Worm (Caenorhabditis elegans) whole organism, mixed stage, embryonic: Measurements from ENCODE around the gene C50E10.2.

ENCODE experiments used
- M03D4.4 ChIP-seq: sonication (generic microtip); optimal IDR thresholded peaks from 2 replicates; lab custom pipeline; 2017; ENCODE audit warnings: mild to moderate bottlenecking, missing genetic modification characterization, missing compliant biosample characterization
- bed-3 ChIP-seq: fragments of 200-800 bp; sonication (Bioruptor generic); optimal IDR thresholded peaks from 3 replicates; lab custom pipeline; 2018; ENCODE audit warnings: mild to moderate bottlenecking, missing genetic modification characterization, moderate library complexity, missing compliant biosample characterization
- blmp-1 ChIP-seq: fragments of 150-350 bp; optimal IDR thresholded peaks from 2 replicates; lab custom pipeline; 2014; ENCODE audit warnings: missing biosample characterization, missing genetic modification characterization
- ceh-39 ChIP-seq: fragments of 150-350 bp; optimal IDR thresholded peaks from 2 replicates; lab custom pipeline; 2014; ENCODE audit warnings: missing biosample characterization, missing genetic modification characterization
- ceh-43 ChIP-seq: fragments of 200-800 bp; sonication (Bioruptor generic); optimal IDR thresholded peaks from 2 replicates; lab custom pipeline; 2018; ENCODE audit warnings: mild to moderate bottlenecking, missing genetic modification characterization, moderate library complexity, missing compliant biosample characterization
- ceh-83 ChIP-seq: fragments of 200-800 bp; sonication (Bioruptor generic); optimal IDR thresholded peaks from 2 replicates; lab custom pipeline; 2018; ENCODE audit warnings: mild to moderate bottlenecking, missing genetic modification characterization, missing compliant biosample characterization
- ces-1 ChIP-seq: fragments of 150-350 bp; optimal IDR thresholded peaks from 2 replicates; lab custom pipeline; 2014; ENCODE audit warnings: missing biosample characterization, missing genetic modification reagents, missing genetic modification characterization
- cnd-1 ChIP-seq: fragments of 200-800 bp; sonication (Bioruptor generic); optimal IDR thresholded peaks from 2 replicates; lab custom pipeline; 2018; ENCODE audit warnings: mild to moderate bottlenecking, missing genetic modification characterization, missing compliant biosample characterization
- drap-1 ChIP-seq: fragments of 200-800 bp; sonication (Bioruptor generic); optimal IDR thresholded peaks from 3 replicates; lab custom pipeline; 2018; ENCODE audit warnings: mild to moderate bottlenecking, missing genetic modification characterization, missing compliant biosample characterization
- elt-1 ChIP-seq: sonication (generic microtip); optimal IDR thresholded peaks from 2 replicates; lab custom pipeline; 2017; ENCODE audit warnings: missing genetic modification characterization, mild to moderate bottlenecking, missing compliant biosample characterization, antibody characterized with exemption, moderate library complexity, borderline replicate concordance; ENCODE audit not compliant: insufficient read depth
- elt-3 ChIP-seq: fragments of 150-350 bp; optimal IDR thresholded peaks from 2 replicates; lab custom pipeline; 2014; ENCODE audit warnings: missing biosample characterization, missing genetic modification characterization
- flh-1 ChIP-seq: fragments of 200-800 bp; sonication (Bioruptor generic); optimal IDR thresholded peaks from 2 replicates; lab custom pipeline; 2018; ENCODE audit warnings: mild to moderate bottlenecking, missing genetic modification characterization, moderate library complexity, missing compliant biosample characterization
- ham-2 ChIP-seq: fragments of 200-800 bp; sonication (Bioruptor generic); optimal IDR thresholded peaks from 2 replicates; lab custom pipeline; 2018; ENCODE audit warnings: mild to moderate bottlenecking, missing genetic modification characterization, missing compliant biosample characterization
- hlh-1 ChIP-seq: fragments of 150-350 bp; optimal IDR thresholded peaks from 2 replicates; lab custom pipeline; 2014; ENCODE audit warnings: missing biosample characterization, missing genetic modification reagents, missing genetic modification characterization
- lin-32 ChIP-seq: fragments of 200-800 bp; sonication (Bioruptor generic); optimal IDR thresholded peaks from 2 replicates; lab custom pipeline; 2018; ENCODE audit warnings: mild to moderate bottlenecking, missing genetic modification characterization, missing compliant biosample characterization
- mab-5 ChIP-seq: fragments of 150-350 bp; optimal IDR thresholded peaks from 2 replicates; lab custom pipeline; 2014; ENCODE audit warnings: missing biosample characterization, missing genetic modification characterization
- mep-1 ChIP-seq: fragments of 150-350 bp; optimal IDR thresholded peaks from 2 replicates; lab custom pipeline; 2017; ENCODE audit warnings: missing biosample characterization, missing genetic modification reagents, missing genetic modification characterization, inconsistent platforms
- nhr-12 ChIP-seq: fragments of 150-350 bp; optimal IDR thresholded peaks from 2 replicates; lab custom pipeline; 2014; ENCODE audit warnings: missing biosample characterization, missing genetic modification characterization
- nhr-2 ChIP-seq: fragments of 150-350 bp; optimal IDR thresholded peaks from 2 replicates; lab custom pipeline; 2014; ENCODE audit warnings: missing biosample characterization, missing genetic modification characterization
- nhr-237 ChIP-seq: fragments of 150-350 bp; optimal IDR thresholded peaks from 2 replicates; lab custom pipeline; 2014; ENCODE audit warnings: missing biosample characterization, missing genetic modification characterization
- nhr-28 ChIP-seq: fragments of 150-350 bp; optimal IDR thresholded peaks from 2 replicates; lab custom pipeline; 2014; ENCODE audit warnings: missing biosample characterization, missing genetic modification characterization
- nhr-76 ChIP-seq: sonication (generic microtip); optimal IDR thresholded peaks from 2 replicates; lab custom pipeline; 2017; ENCODE audit warnings: missing biosample characterization, missing genetic modification characterization
- sem-2 ChIP-seq: fragments of 200-800 bp; sonication (Bioruptor generic); optimal IDR thresholded peaks from 2 replicates; lab custom pipeline; 2018; ENCODE audit warnings: mild to moderate bottlenecking, missing genetic modification characterization, missing compliant biosample characterization
- sptf-1 ChIP-seq: sonication (generic microtip); optimal IDR thresholded peaks from 2 replicates; lab custom pipeline; 2017; ENCODE audit warnings: mild to moderate bottlenecking, missing genetic modification characterization, moderate library complexity, missing compliant biosample characterization
- tbx-8 ChIP-seq: fragments of 200-800 bp; sonication (Bioruptor generic); optimal IDR thresholded peaks from 2 replicates; lab custom pipeline; 2018; ENCODE audit warnings: mild to moderate bottlenecking, missing genetic modification characterization, moderate library complexity, missing compliant biosample characterization
- unc-120 ChIP-seq: sonication (generic microtip); optimal IDR thresholded peaks from 2 replicates; lab custom pipeline; 2017; ENCODE audit warnings: missing genetic modification characterization, missing compliant biosample characterization; ENCODE audit not compliant: poor library complexity, severe bottlenecking
- unc-39 ChIP-seq: fragments of 150-350 bp; optimal IDR thresholded peaks from 2 replicates; lab custom pipeline; 2014; ENCODE audit warnings: missing biosample characterization, missing genetic modification characterization
- zip-8 ChIP-seq: fragments of 150-350 bp; optimal IDR thresholded peaks from 2 replicates; lab custom pipeline; 2014; ENCODE audit warnings: missing biosample characterization, missing genetic modification characterization
- ztf-11 ChIP-seq: fragments of 150-350 bp; optimal IDR thresholded peaks from 2 replicates; lab custom pipeline; 2014; ENCODE audit warnings: missing biosample characterization, missing genetic modification characterization

The C50E10.2 gene

DNA sequence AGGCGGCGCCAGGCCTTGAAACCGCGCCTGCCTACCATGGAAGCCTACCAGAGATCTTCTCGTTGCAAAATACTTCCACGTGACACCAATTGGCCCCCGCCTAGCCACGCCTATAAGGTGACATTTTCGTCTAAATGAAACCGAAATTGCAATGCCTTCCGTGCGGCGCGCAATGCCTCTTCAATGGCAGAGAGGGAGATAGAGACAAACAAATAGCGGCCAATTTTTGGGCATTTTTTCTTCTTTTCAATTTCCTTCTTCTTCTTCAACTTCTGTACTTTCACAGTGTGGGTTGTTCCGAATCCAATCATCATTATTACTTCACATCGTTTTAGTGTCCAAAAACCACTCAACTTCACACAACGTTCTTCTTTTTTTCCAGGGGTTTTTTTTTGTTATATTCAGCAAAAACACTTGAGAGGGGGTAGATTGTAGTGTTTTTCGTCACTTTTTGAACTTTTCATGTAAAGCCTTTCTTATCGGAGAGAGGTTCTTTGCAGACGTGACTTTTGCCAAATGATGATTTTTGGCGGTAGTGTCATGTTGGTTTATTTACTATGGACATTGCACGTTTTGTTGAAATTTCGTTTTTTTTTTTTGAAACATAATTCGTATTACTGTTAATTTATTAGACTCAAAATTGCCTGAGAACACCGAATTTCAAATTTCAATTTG is 48.2 kb downstream of the C50E10.2 start:
- no peak for TF ChIP-seq nhr-76 (tag; lab: Kevin White, UChicago)
- TF ChIP-seq cnd-1 (tag; lab: Kevin White, UChicago): no peak
- TF ChIP-seq unc-39 (tag; lab: Kevin White, UChicago): no peak
- no peak for TF ChIP-seq mab-5
- no peak for TF ChIP-seq ham-2 (GFP tag; lab: Kevin White, UChicago)
- TF ChIP-seq mep-1: no peak
- TF ChIP-seq flh-1 (GFP tag; lab: Kevin White, UChicago): no peak
- no peak for TF ChIP-seq hlh-1 (tag; lab: Kevin White, UChicago)
- TF ChIP-seq ceh-83 (GFP tag; lab: Kevin White, UChicago): no peak
- no peak for TF ChIP-seq nhr-237 (tag; lab: Kevin White, UChicago)
- TF ChIP-seq M03D4.4 (tag; lab: Kevin White, UChicago): no peak
- TF ChIP-seq ceh-43 (GFP tag; lab: Kevin White, UChicago): no peak
- TF ChIP-seq nhr-2 (tag; lab: Kevin White, UChicago): no peak
- TF ChIP-seq nhr-12 (tag; lab: Kevin White, UChicago): no peak
- no peak for TF ChIP-seq nhr-28 (tag; lab: Kevin White, UChicago)
- no peak for TF ChIP-seq elt-3 (tag; lab: Kevin White, UChicago)
- TF ChIP-seq, all 35 proteins: peak for 0

DNA sequence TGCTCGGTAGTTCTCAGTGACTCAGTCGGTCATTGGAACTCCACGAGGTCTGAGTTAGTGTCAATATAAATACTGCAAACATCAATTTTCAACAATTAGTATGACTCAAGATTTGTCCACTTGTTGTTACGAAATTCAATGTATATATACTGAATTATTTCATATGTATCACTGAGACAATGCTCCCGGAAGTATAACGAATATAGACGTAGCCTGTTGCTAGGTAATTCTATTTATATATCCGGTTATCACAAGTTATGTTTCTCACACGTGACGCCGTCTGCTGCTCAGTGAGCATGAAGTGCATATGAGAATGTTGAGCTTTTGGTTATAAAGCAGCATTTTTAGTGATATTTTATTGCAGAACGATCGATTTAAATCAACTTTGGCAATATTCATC is 49.0 kb downstream of the C50E10.2 start:
- TF ChIP-seq zip-8 (tag; lab: Kevin White, UChicago) (no peak), ztf-11 (tag; lab: Kevin White, UChicago) (no peak), nhr-2 (tag; lab: Kevin White, UChicago) (no peak), elt-3 (tag; lab: Kevin White, UChicago) (no peak), sem-2 (GFP tag; lab: Kevin White, UChicago) (no peak), bed-3 (GFP tag; lab: Kevin White, UChicago) (no peak), tbx-8 (no peak), cnd-1 (tag; lab: Kevin White, UChicago) (no peak), flh-1 (GFP tag; lab: Kevin White, UChicago) (no peak)

DNA sequence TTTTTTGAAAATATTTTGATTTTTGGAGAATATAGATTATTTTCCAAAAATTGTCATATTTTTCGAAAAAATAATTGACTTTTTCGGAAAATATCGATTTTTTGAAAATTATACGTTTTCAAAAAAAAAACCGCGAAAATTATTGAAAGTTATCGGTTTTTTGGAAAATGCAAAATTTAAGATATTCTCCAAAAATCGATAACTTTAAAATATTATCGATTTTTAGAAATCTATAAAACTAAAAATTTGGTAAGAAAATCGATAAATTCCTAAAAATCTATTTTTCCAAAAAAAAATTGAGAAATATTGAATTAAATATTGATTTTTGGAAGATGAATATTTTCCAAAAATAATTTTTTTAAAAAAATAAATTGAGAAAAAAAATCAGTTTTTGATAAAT is 52.4 kb downstream of the C50E10.2 start:
- TF ChIP-seq nhr-237 (tag; lab: Kevin White, UChicago) (no peak), blmp-1 (tag; lab: Kevin White, UChicago) (no peak), unc-120 (tag; lab: Kevin White, UChicago) (no peak), ceh-39 (no peak), ceh-43 (GFP tag; lab: Kevin White, UChicago) (no peak)

DNA sequence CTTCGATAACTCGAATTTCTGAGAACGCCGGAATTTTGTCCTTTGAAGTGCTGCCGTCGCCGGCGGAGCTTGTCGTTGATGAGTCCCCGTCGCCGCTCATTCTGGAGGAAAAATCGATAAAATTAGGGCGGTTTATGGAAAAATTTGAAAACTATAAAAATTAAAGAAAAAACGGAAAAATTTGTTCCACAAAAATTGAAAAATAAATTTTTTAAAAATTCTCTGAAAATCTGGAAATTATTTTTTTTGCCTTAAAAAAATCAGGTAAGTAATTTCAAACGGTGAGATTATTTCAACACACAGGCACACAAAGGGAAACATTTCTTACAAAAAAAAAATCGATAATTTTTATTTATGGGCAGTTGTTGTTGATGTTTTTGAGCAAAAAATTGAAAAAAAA is 53.0 kb downstream of the C50E10.2 start, which contains the start of gene parn-2:
Gene parn-2, minus strand, starts transcription at position 101 of the 400 bp plus-strand sequence.
- TF ChIP-seq ham-2 (GFP tag; lab: Kevin White, UChicago) (no peak), elt-1 (tag; lab: Kevin White, UChicago) (no peak), hlh-1 (tag; lab: Kevin White, UChicago) (no peak), tbx-8 (no peak), bed-3 (GFP tag; lab: Kevin White, UChicago) (no peak), cnd-1 (tag; lab: Kevin White, UChicago) (no peak), sptf-1 (tag; lab: Kevin White, UChicago) (no peak), ces-1 (no peak), nhr-237 (tag; lab: Kevin White, UChicago) (no peak), drap-1 (no peak), unc-39 (tag; lab: Kevin White, UChicago) (no peak), blmp-1 (tag; lab: Kevin White, UChicago) (no peak), unc-120 (tag; lab: Kevin White, UChicago) (no peak), lin-32 (GFP tag; lab: Kevin White, UChicago) (no peak), M03D4.4 (tag; lab: Kevin White, UChicago) (no peak)
